Worm (Caenorhabditis elegans): Measurements from ENCODE around the gene rpb-8.

rpb-8 gene

DNA sequence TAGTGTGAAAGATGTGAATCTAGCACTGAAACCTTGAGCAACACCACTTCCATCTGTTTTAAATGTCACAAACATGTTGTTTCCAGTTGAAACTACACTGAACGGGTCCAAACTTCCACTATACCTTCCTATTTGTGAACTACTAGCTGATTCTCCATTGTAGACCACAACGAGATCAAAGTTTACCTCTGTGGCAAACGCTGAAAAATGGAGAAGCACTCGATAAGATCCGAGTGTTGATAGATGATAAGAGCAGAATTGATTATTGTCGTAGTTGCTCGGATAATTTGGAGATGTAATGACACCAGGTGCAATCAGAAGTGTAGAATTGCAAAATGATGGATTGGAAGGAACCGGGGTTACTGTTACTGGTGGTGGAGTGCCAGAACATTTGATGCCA, 35.9 kb downstream of the rpb-8 start:
- TF ChIP-seq hlh-11 (tag; optimal IDR thresholded peaks at IDR 0.05) (peak; percentile 12), cey-2 (tag; optimal IDR thresholded peaks at IDR 0.05; ENCODE audit: borderline replicate concordance, insufficient read depth) (no peak), ces-1 (GFP tag; optimal IDR thresholded peaks at IDR 0.05) (no peak), dmd-6 (GFP tag; IDR thresholded peaks at IDR 0.05) (0 out of 2 replicates have a peak, but pooled peaks have one; percentile 17), madf-9 (GFP tag; conservative IDR thresholded peaks at IDR 0.05) (no peak), egl-27 (tag; optimal IDR thresholded peaks at IDR 0.05) (no peak), snpc-1.2 (GFP tag; IDR thresholded peaks at IDR 0.05) (no peak), egl-43 (GFP tag; IDR thresholded peaks at IDR 0.05) (no peak), pqm-1 (tag; optimal IDR thresholded peaks at IDR 0.05) (peak; percentile 38), mxl-2 (GFP tag; conservative IDR thresholded peaks at IDR 0.05) (no peak), rbr-2 (tag; optimal IDR thresholded peaks at IDR 0.05) (no peak), daf-19 (GFP tag; conservative IDR thresholded peaks at IDR 0.05) (no peak), nhr-28 (tag; optimal IDR thresholded peaks at IDR 0.05) (peak; percentile 11), Y5F2A.4 (GFP tag; optimal IDR thresholded peaks at IDR 0.05) (no peak), lim-7 (GFP tag; IDR thresholded peaks at IDR 0.05) (no peak), skn-1 (tag; optimal IDR thresholded peaks at IDR 0.05) (no peak), daf-16 (GFP tag; optimal IDR thresholded peaks at IDR 0.05) (no peak), daf-16 (tag; optimal IDR thresholded peaks at IDR 0.05) (peak; percentile 22)

DNA sequence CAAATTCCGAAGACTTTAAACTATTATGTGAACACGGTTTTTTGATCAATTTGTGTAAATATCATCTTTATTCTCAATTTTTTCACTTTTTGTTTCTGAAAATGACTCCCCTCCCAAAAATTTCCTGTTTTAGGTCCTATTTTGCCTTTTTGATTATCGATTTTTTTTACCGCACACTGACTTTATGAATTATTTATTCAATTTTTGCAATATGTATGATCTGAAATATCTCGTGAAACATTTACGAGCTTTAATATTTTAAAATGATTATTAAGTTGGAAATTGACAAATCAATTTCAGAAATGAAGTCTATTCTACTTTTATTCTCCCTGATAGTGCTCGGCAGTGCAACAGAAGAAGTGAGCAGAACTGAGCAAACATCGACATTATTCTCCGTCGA, 38.4 kb downstream of the rpb-8 start, which contains the start of gene C35D10.1:
C35D10.1 (plus strand) TSS at position 301 of the 400 bp plus-strand sequence.
- TF ChIP-seq madf-5 (GFP tag; IDR thresholded peaks at IDR 0.05) (no peak), ceh-28 (tag; optimal IDR thresholded peaks at IDR 0.05) (peak; percentile 38), sdz-12 (GFP tag; optimal IDR thresholded peaks at IDR 0.05) (no peak), lin-38 (GFP tag; IDR thresholded peaks at IDR 0.05) (peak; percentile 62), hlh-30 (tag; optimal IDR thresholded peaks at IDR 0.05; ENCODE audit: insufficient read depth) (no peak)

DNA sequence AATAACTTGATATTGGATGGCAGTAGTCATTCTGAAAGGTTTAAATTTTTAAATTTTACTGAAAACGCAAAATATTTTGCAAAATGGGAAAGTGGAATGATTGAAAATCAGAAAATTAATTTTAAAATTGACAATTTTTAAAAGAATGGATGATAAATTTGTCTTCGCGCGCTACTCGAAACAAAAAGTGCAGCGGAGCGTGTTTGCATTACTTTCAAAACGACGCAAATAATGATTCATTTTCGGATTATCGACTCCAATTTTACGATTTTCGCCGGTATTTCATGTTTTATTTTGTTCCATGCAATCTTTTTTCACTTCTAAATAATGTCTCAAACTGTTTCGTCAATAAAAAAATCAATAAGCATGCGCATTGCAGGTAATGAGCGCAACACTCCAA, 39.5 kb downstream of the rpb-8 start, which contains the start of the genes tost-1 and arx-6:
tost-1 (minus strand) TSS at position 31 of the 400 bp plus-strand sequence.
arx-6 (plus strand) TSS at position 378 of the 400 bp plus-strand sequence.
- no peak for TF ChIP-seq nhr-25 (tag; optimal IDR thresholded peaks at IDR 0.05; ENCODE audit: borderline replicate concordance, insufficient read depth)
- peak; percentile 19 for TF ChIP-seq fkh-10 (GFP tag; optimal IDR thresholded peaks at IDR 0.05)
- TF ChIP-seq Y105C5A.15 (GFP tag; IDR thresholded peaks at IDR 0.05) = no peak
- TF ChIP-seq egl-27 (tag; optimal IDR thresholded peaks at IDR 0.05) = no peak
- no peak for TF ChIP-seq mxl-3 (GFP tag; optimal IDR thresholded peaks at IDR 0.05)
- TF ChIP-seq zag-1 (tag; optimal IDR thresholded peaks at IDR 0.05) = no peak
- TF ChIP-seq lin-13 (GFP tag; optimal IDR thresholded peaks at IDR 0.05) = no peak
- no peak for TF ChIP-seq T20F7.1 (GFP tag; optimal IDR thresholded peaks at IDR 0.05)
- no peak for TF ChIP-seq ceh-62 (tag; optimal IDR thresholded peaks at IDR 0.05)
- no peak for TF ChIP-seq hlh-30 (tag; optimal IDR thresholded peaks at IDR 0.05; ENCODE audit: insufficient read depth)
- TF ChIP-seq lin-29 (GFP tag; IDR thresholded peaks at IDR 0.05) = no peak
- TF ChIP-seq mes-2 (tag; optimal IDR thresholded peaks at IDR 0.05; ENCODE audit: poor library complexity, severe bottlenecking) = peak; percentile 81
- TF ChIP-seq unc-39 (tag; optimal IDR thresholded peaks at IDR 0.05) = no peak
- TF ChIP-seq php-3 (GFP tag; IDR thresholded peaks at IDR 0.05) = no peak
- TF ChIP-seq zip-11 (GFP tag; IDR thresholded peaks at IDR 0.05) = no peak
- no peak for TF ChIP-seq nhr-237 (tag; optimal IDR thresholded peaks at IDR 0.05)
- TF ChIP-seq Y48G9A.11 (GFP tag; IDR thresholded peaks at IDR 0.05) = no peak
- TF ChIP-seq tra-1 (GFP tag; IDR thresholded peaks at IDR 0.05) = no peak
- no peak for TF ChIP-seq lir-3 (tag; optimal IDR thresholded peaks at IDR 0.05)
- TF ChIP-seq ctbp-1 (GFP tag; IDR thresholded peaks at IDR 0.05) = no peak
- TF ChIP-seq mep-1 (tag; optimal IDR thresholded peaks at IDR 0.05) = no peak
- no peak for TF ChIP-seq sdz-12 (GFP tag; optimal IDR thresholded peaks at IDR 0.05)
- no peak for TF ChIP-seq F26F4.8 (GFP tag; conservative IDR thresholded peaks at IDR 0.05)
- TF ChIP-seq hmg-1.1 (GFP tag; IDR thresholded peaks at IDR 0.05) = no peak
- TF ChIP-seq nhr-48 (tag; optimal IDR thresholded peaks at IDR 0.05) = no peak
- TF ChIP-seq lsy-2 (tag; optimal IDR thresholded peaks at IDR 0.05) = peak in 1 of 2 experiments; percentile 69
- TF ChIP-seq ces-1 (GFP tag; optimal IDR thresholded peaks at IDR 0.05) = no peak
- TF ChIP-seq lin-38 (GFP tag; IDR thresholded peaks at IDR 0.05) = peak; percentile 93
- no peak for TF ChIP-seq pha-4 (GFP tag; IDR thresholded peaks at IDR 0.05)
- no peak for TF ChIP-seq pha-4 (tag; optimal IDR thresholded peaks at IDR 0.05)
- TF ChIP-seq zfp-3 (GFP tag; conservative IDR thresholded peaks at IDR 0.05) = no peak

Data from whole organism, L4 larva.